Fruit fly (Drosophila melanogaster): ENCODE results near the gene Dph1.
A peak's percentile ranks its signal among the peaks of the same experiment; 100 is the strongest.

Dph1 gene

dm6 chr3L:11715187-11715586 lies 18.4 kb upstream of the Dph1 start, which contains the start of gene CG14132:
TSS of gene CG14132 (minus strand) at chr3L:11715285.
- no peak for TF ChIP-seq bowl (GFP tag; IDR thresholded peaks at IDR 0.05)
- no peak; the same call in 1 of the 2 replicates for TF ChIP-seq CG9932 (GFP tag; IDR thresholded peaks at IDR 0.05)
- TF ChIP-seq vvl (GFP tag; IDR thresholded peaks at IDR 0.05), result peak; percentile 48
- no peak for TF ChIP-seq CG8089 (GFP tag; optimal IDR thresholded peaks at IDR 0.05)
- peak; percentile 55 for TF ChIP-seq nom (GFP tag; optimal IDR thresholded peaks at IDR 0.05)
- TF ChIP-seq sd (tag; optimal IDR thresholded peaks at IDR 0.05), result peak; percentile 32
- TF ChIP-seq CG10654 (GFP tag; optimal IDR thresholded peaks at IDR 0.05), result no peak
- no peak for TF ChIP-seq sob (GFP tag; IDR thresholded peaks at IDR 0.05)
- TF ChIP-seq chinmo (GFP tag; IDR thresholded peaks at IDR 0.05; ENCODE audit: partially characterized antibody), result 0 out of 4 replicates have a peak, but pooled peaks have one; percentile 47
- TF ChIP-seq Deaf1 (tag; optimal IDR thresholded peaks at IDR 0.05), result peak; percentile 9
- no peak for TF ChIP-seq Sox100B (GFP tag; optimal IDR thresholded peaks at IDR 0.05)
- TF ChIP-seq caup (GFP tag; optimal IDR thresholded peaks at IDR 0.05; ENCODE audit: severe bottlenecking), result peak; percentile 2
- no peak for TF ChIP-seq CG12391 (tag; optimal IDR thresholded peaks at IDR 0.05)
- no peak for TF ChIP-seq gro (GFP tag; optimal IDR thresholded peaks at IDR 0.05)
- no peak for TF ChIP-seq CG1602 (GFP tag; optimal IDR thresholded peaks at IDR 0.05)
- no peak for TF ChIP-seq CG42726 (GFP tag; IDR thresholded peaks at IDR 0.05; ENCODE audit: partially characterized antibody)
- TF ChIP-seq BtbVII (GFP tag; optimal IDR thresholded peaks at IDR 0.05), result no peak
- no peak for TF ChIP-seq Spps (tag; optimal IDR thresholded peaks at IDR 0.05)
- 0 out of 3 replicates have a peak, but pooled peaks have one; percentile 20 for TF ChIP-seq Dbx (GFP tag; IDR thresholded peaks at IDR 0.05)
- TF ChIP-seq repo (GFP tag; optimal IDR thresholded peaks at IDR 0.05), result no peak
- TF ChIP-seq CG3726 (GFP tag; IDR thresholded peaks at IDR 0.05), result no peak
- TF ChIP-seq D19A (tag; optimal IDR thresholded peaks at IDR 0.05), result no peak
- TF ChIP-seq ken (GFP tag; IDR thresholded peaks at IDR 0.05), result no peak
- TF ChIP-seq NfI (GFP tag; optimal IDR thresholded peaks at IDR 0.05), result no peak
- no peak for TF ChIP-seq dmrt11E (tag; optimal IDR thresholded peaks at IDR 0.05)
- TF ChIP-seq CG33557 (GFP tag; optimal IDR thresholded peaks at IDR 0.05), result no peak
- TF ChIP-seq CG17802 (tag; optimal IDR thresholded peaks at IDR 0.05), result no peak
- TF ChIP-seq ems (GFP tag; optimal IDR thresholded peaks at IDR 0.05), result no peak
- no peak for TF ChIP-seq CG15011 (GFP tag; optimal IDR thresholded peaks at IDR 0.05)
- TF ChIP-seq emc (GFP tag; optimal IDR thresholded peaks at IDR 0.05), result no peak
- TF ChIP-seq Max (GFP tag; optimal IDR thresholded peaks at IDR 0.05), result no peak
- TF ChIP-seq chn (GFP tag; optimal IDR thresholded peaks at IDR 0.05), result no peak
- TF ChIP-seq CG9727 (GFP tag; optimal IDR thresholded peaks at IDR 0.05), result no peak
- no peak for TF ChIP-seq CG6813 (GFP tag; optimal IDR thresholded peaks at IDR 0.05)
- no peak for TF ChIP-seq CG12942 (GFP tag; optimal IDR thresholded peaks at IDR 0.05)
- TF ChIP-seq CG1024 (GFP tag; IDR thresholded peaks at IDR 0.05), result no peak
- TF ChIP-seq CTCF (GFP tag; optimal IDR thresholded peaks at IDR 0.05), result no peak
- no peak for TF ChIP-seq abd-A (tag; optimal IDR thresholded peaks at IDR 0.05)
- no peak for TF ChIP-seq otp (GFP tag; IDR thresholded peaks at IDR 0.05)
- no peak for TF ChIP-seq Hr51 (GFP tag; optimal IDR thresholded peaks at IDR 0.05)
- peak; percentile 86 for TF ChIP-seq CG12769 (tag; optimal IDR thresholded peaks at IDR 0.05)
- TF ChIP-seq CG10274 (GFP tag; optimal IDR thresholded peaks at IDR 0.05), result no peak
- no peak for TF ChIP-seq chm (GFP tag; IDR thresholded peaks at IDR 0.05)
- TF ChIP-seq CG7839 (tag; optimal IDR thresholded peaks at IDR 0.05), result no peak
- no peak for TF ChIP-seq CG11504 (tag; optimal IDR thresholded peaks at IDR 0.05)
- no peak for TF ChIP-seq HLH4C (GFP tag; IDR thresholded peaks at IDR 0.05; ENCODE audit: partially characterized antibody)
- TF ChIP-seq Stat92E (GFP tag; optimal IDR thresholded peaks at IDR 0.05), result no peak
- TF ChIP-seq CG31388 (GFP tag; optimal IDR thresholded peaks at IDR 0.05), result no peak
- no peak for TF ChIP-seq CG2889 (GFP tag; IDR thresholded peaks at IDR 0.05)
- peak; percentile 61 for TF ChIP-seq Med (GFP tag)
- TF ChIP-seq Nf-YC (tag; optimal IDR thresholded peaks at IDR 0.05), result no peak

Data from whole organism, embryonic.